Fruit fly (Drosophila melanogaster) whole organism, prepupa: ENCODE data around the gene dco.
A peak's percentile ranks its signal among the peaks of the same experiment; 100 is the strongest.

ENCODE experiments used
- CG6276 ChIP-seq: fragments of 200-800 bp; sonication (Bioruptor generic); optimal IDR thresholded peaks from 2 replicates; lab custom pipeline; 2017; ENCODE audit warnings: missing biosample characterization, mild to moderate bottlenecking, missing genetic modification characterization
- CG6792 ChIP-seq: fragments of 200-800 bp; sonication (Bioruptor generic); optimal IDR thresholded peaks from 3 replicates; lab custom pipeline; 2016; ENCODE audit warnings: missing biosample characterization, missing genetic modification characterization
- CG8319 ChIP-seq: fragments of 200-800 bp; sonication (Bioruptor generic); optimal IDR thresholded peaks from 3 replicates; lab custom pipeline; 2016; ENCODE audit warnings: missing biosample characterization, missing genetic modification characterization
- CG9139 ChIP-seq: fragments of 200-800 bp; sonication (Bioruptor generic); optimal IDR thresholded peaks from 3 replicates; lab custom pipeline; 2017; ENCODE audit warnings: missing biosample characterization, mild to moderate bottlenecking, missing genetic modification characterization
- Eip75B ChIP-seq: fragments of 200-800 bp; sonication (Bioruptor generic); optimal IDR thresholded peaks from 3 replicates; lab custom pipeline; 2016; ENCODE audit warnings: missing biosample characterization, missing genetic modification characterization
- Eip78C ChIP-seq: fragments of 200-800 bp; sonication (Bioruptor generic); peaks from one replicate; lab custom pipeline; 2016; ENCODE audit warnings: missing biosample characterization, missing genetic modification characterization
- Ets96B ChIP-seq: fragments of 200-800 bp; optimal IDR thresholded peaks from 2 replicates; lab custom pipeline; 2019; ENCODE audit warnings: missing biosample characterization, mild to moderate bottlenecking, missing genetic modification characterization, moderate library complexity
- Hr39 ChIP-seq: fragments of 200-800 bp; sonication (Bioruptor generic); optimal IDR thresholded peaks from 2 replicates; lab custom pipeline; 2016; ENCODE audit warnings: missing biosample characterization, missing genetic modification characterization
- achi ChIP-seq: fragments of 200-800 bp; sonication (Bioruptor generic); optimal IDR thresholded peaks from 3 replicates; lab custom pipeline; 2016; ENCODE audit warnings: missing biosample characterization, missing genetic modification characterization
- eg ChIP-seq: fragments of 200-800 bp; sonication (Bioruptor generic); IDR thresholded peaks from 3 replicates; pipeline ENCODE4 v1.3.6; 2022; ENCODE audit warnings: missing biosample characterization, missing genetic modification characterization
- fkh ChIP-seq: fragments of 200-800 bp; sonication (Bioruptor generic); optimal IDR thresholded peaks from 3 replicates; lab custom pipeline; 2017; ENCODE audit warnings: missing biosample characterization, mild to moderate bottlenecking, missing genetic modification characterization, moderate library complexity
- net ChIP-seq: fragments of 200-800 bp; sonication (Bioruptor generic); optimal IDR thresholded peaks from 3 replicates; lab custom pipeline; 2016; ENCODE audit warnings: missing biosample characterization, missing genetic modification characterization

dm6 chr3R:31010086-31010485 lies 50.9 kb downstream of the dco start:
- TF ChIP-seq eg (GFP tag; lab: Robert Waterston, UW) (no peak), Eip78C (GFP tag; lab: Kevin White, UChicago) (no peak), CG6276 (GFP tag; lab: Kevin White, UChicago) (no peak), Ets96B (tag; lab: Kevin White, UChicago) (no peak), fkh (GFP tag; lab: Kevin White, UChicago) (peak; percentile 61), net (GFP tag; lab: Kevin White, UChicago) (no peak), CG8319 (GFP tag; lab: Kevin White, UChicago) (no peak), achi (GFP tag; lab: Kevin White, UChicago) (no peak), CG6792 (no peak), Hr39 (GFP tag; lab: Kevin White, UChicago) (no peak), Eip75B (GFP tag; lab: Kevin White, UChicago) (no peak), CG9139 (GFP tag; lab: Kevin White, UChicago) (no peak)
